Fruit fly (Drosophila melanogaster): ENCODE measurements around the gene CG3386.

Gene CG3386

DNA sequence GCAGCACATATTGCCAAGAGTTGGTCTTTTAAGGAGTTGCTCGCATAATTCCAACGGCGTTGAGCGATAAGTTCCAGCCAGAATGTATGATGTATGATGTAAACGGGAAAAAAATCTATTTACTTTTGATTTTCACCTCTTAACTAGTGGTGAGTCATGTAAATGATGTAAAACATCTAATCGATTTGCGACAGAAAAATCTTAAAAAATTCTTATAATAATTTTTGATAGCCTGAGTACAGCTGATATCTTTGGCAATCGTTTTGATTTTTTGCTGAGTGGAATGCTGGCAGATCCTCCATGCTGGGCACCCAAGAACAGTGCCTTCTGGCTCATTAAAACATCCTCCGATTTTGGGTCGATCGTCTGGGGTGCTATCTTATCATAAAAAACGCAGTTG, 15.7 kb downstream of the CG3386 start:
- no peak for TF ChIP-seq CG13204 (GFP tag; optimal IDR thresholded peaks at IDR 0.05)
- TF ChIP-seq CG10348 (GFP tag; IDR thresholded peaks at IDR 0.05), result no peak
- no peak for TF ChIP-seq Pif1B (GFP tag; optimal IDR thresholded peaks at IDR 0.05)
- peak; percentile 7 for TF ChIP-seq CG15710 (tag; optimal IDR thresholded peaks at IDR 0.05)
- TF ChIP-seq CG17806 (tag; optimal IDR thresholded peaks at IDR 0.05), result peak; percentile 30
- peak; percentile 54 for TF ChIP-seq CG9948 (tag; optimal IDR thresholded peaks at IDR 0.05)
- TF ChIP-seq CG14655 (GFP tag; optimal IDR thresholded peaks at IDR 0.05), result no peak
- TF ChIP-seq gl (tag; optimal IDR thresholded peaks at IDR 0.05), result no peak
- TF ChIP-seq CG4496 (GFP tag; IDR thresholded peaks at IDR 0.05), result no peak
- TF ChIP-seq CG8301 (tag; optimal IDR thresholded peaks at IDR 0.05), result no peak
- no peak for TF ChIP-seq CG12605 (GFP tag; IDR thresholded peaks at IDR 0.05)
- TF ChIP-seq Ets98B (GFP tag; IDR thresholded peaks at IDR 0.05), result no peak
- no peak for TF ChIP-seq rn (GFP tag; IDR thresholded peaks at IDR 0.05)
- TF ChIP-seq CG32121 (GFP tag; IDR thresholded peaks at IDR 0.05), result no peak
- peak; percentile 49 for TF ChIP-seq CG8159 (tag; optimal IDR thresholded peaks at IDR 0.05)
- no peak for TF ChIP-seq Pif1A (GFP tag; optimal IDR thresholded peaks at IDR 0.05)
- no peak for TF ChIP-seq D1 (tag; optimal IDR thresholded peaks at IDR 0.05)

dm6 chr3L:663880-664279, 18.4 kb downstream of the CG3386 start:
- TF ChIP-seq fd96Ca (GFP tag; IDR thresholded peaks at IDR 0.05) (peak; percentile 59; the same call in 2 of the 3 replicates), Pif1B (GFP tag; optimal IDR thresholded peaks at IDR 0.05) (peak; percentile 48), Snoo (tag; optimal IDR thresholded peaks at IDR 0.05) (peak; percentile 73), CG12605 (GFP tag; IDR thresholded peaks at IDR 0.05) (no peak), Ets98B (GFP tag; IDR thresholded peaks at IDR 0.05) (peak; percentile 24; the same call in 1 of the 2 replicates), D1 (tag; optimal IDR thresholded peaks at IDR 0.05) (no peak), CG13204 (GFP tag; optimal IDR thresholded peaks at IDR 0.05) (peak; percentile 29), EcR (GFP tag; optimal IDR thresholded peaks at IDR 0.05) (no peak), CG14655 (GFP tag; optimal IDR thresholded peaks at IDR 0.05) (peak; percentile 45), CG9948 (tag; optimal IDR thresholded peaks at IDR 0.05) (peak; percentile 34), Pif1A (GFP tag; optimal IDR thresholded peaks at IDR 0.05) (peak; percentile 58), gl (tag; optimal IDR thresholded peaks at IDR 0.05) (no peak), rn (GFP tag; IDR thresholded peaks at IDR 0.05) (no peak; the same call in 1 of the 2 replicates), CG15710 (tag; optimal IDR thresholded peaks at IDR 0.05) (peak; percentile 55), CG4496 (GFP tag; IDR thresholded peaks at IDR 0.05) (peak; percentile 72; the same call in 2 of the 3 replicates), CG10348 (GFP tag; IDR thresholded peaks at IDR 0.05) (no peak), CG8159 (tag; optimal IDR thresholded peaks at IDR 0.05) (peak; percentile 57), CG34367 (tag; optimal IDR thresholded peaks at IDR 0.05) (peak; percentile 49), CG32121 (GFP tag; IDR thresholded peaks at IDR 0.05) (no peak), CG17806 (tag; optimal IDR thresholded peaks at IDR 0.05) (peak; percentile 43), CG8301 (tag; optimal IDR thresholded peaks at IDR 0.05) (no peak)

DNA sequence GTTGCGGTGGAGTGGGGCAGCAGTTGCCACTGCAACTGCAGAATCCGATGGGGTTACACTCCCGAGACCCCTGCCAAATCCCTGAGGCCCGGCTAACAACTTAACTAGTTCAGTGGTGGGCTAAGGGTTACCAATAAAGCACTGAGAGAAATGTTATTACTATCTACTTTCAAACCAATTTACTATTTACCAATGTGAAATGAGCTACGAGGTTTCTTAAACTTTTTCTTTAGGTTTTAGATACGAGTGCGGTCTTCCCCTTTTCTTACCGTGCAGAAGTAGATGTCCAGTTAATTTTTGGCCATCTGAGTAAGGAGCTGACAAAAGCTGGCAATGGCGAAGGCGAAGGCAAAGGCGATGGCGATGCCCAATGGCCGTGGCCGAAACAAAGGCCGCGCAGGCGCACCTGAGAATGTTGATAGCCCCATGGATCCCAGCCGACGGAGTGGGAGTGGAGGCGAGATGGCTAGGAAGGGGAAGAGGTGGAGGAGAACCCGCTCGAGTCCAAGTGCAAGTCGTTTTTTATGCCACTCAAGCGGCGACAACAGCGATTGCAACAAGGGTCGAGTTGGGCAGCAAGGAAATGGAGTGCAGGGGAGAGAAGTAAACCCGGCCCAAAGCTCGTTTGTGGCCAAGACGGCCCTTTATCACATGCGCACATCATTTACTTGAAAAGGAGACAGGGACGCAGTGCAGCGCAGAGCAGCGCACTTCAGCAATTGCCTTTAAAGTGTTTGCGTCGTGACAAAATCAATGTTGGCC, 21.8 kb downstream of the CG3386 start:
- peak; percentile 62 for TF ChIP-seq Pif1B (GFP tag; optimal IDR thresholded peaks at IDR 0.05)
- peak; percentile 58 for TF ChIP-seq CG9948 (tag; optimal IDR thresholded peaks at IDR 0.05)
- TF ChIP-seq Snoo (tag; optimal IDR thresholded peaks at IDR 0.05), result peak; percentile 15
- TF ChIP-seq CG4496 (GFP tag; IDR thresholded peaks at IDR 0.05), result peak; percentile 53; the same call in 2 of the 3 replicates
- no peak for TF ChIP-seq CG10348 (GFP tag; IDR thresholded peaks at IDR 0.05)
- TF ChIP-seq Pif1A (GFP tag; optimal IDR thresholded peaks at IDR 0.05), result peak; percentile 53
- TF ChIP-seq CG13204 (GFP tag; optimal IDR thresholded peaks at IDR 0.05), result peak; percentile 73
- no peak for TF ChIP-seq Ets98B (GFP tag; IDR thresholded peaks at IDR 0.05)
- TF ChIP-seq CG32121 (GFP tag; IDR thresholded peaks at IDR 0.05), result no peak
- TF ChIP-seq fd96Ca (GFP tag; IDR thresholded peaks at IDR 0.05), result no peak
- 0 out of 2 replicates have a peak, but pooled peaks have one; percentile 6 for TF ChIP-seq rn (GFP tag; IDR thresholded peaks at IDR 0.05)
- TF ChIP-seq EcR (GFP tag; optimal IDR thresholded peaks at IDR 0.05), result peak; percentile 44
- TF ChIP-seq CG12605 (GFP tag; IDR thresholded peaks at IDR 0.05), result no peak
- peak; percentile 65 for TF ChIP-seq CG14655 (GFP tag; optimal IDR thresholded peaks at IDR 0.05)
- peak; percentile 70 for TF ChIP-seq CG8159 (tag; optimal IDR thresholded peaks at IDR 0.05)
- peak; percentile 66 for TF ChIP-seq CG34367 (tag; optimal IDR thresholded peaks at IDR 0.05)
- TF ChIP-seq CG15710 (tag; optimal IDR thresholded peaks at IDR 0.05), result peak; percentile 72
- TF ChIP-seq D1 (tag; optimal IDR thresholded peaks at IDR 0.05), result peak; percentile 4
- peak; percentile 74 for TF ChIP-seq CG17806 (tag; optimal IDR thresholded peaks at IDR 0.05)
- peak; percentile 44 for TF ChIP-seq gl (tag; optimal IDR thresholded peaks at IDR 0.05)
- peak; percentile 37 for TF ChIP-seq CG8301 (tag; optimal IDR thresholded peaks at IDR 0.05)

- peak; percentile 36; the same call in 1 of the 2 replicates for TF ChIP-seq CG12605 (GFP tag; IDR thresholded peaks at IDR 0.05)
- no peak for TF ChIP-seq Pif1A (GFP tag; optimal IDR thresholded peaks at IDR 0.05)
- TF ChIP-seq CG8159 (tag; optimal IDR thresholded peaks at IDR 0.05), result no peak
- no peak for TF ChIP-seq gl (tag; optimal IDR thresholded peaks at IDR 0.05)
- TF ChIP-seq fd96Ca (GFP tag; IDR thresholded peaks at IDR 0.05), result 0 out of 3 replicates have a peak, but pooled peaks have one; percentile 32
- TF ChIP-seq CG8301 (tag; optimal IDR thresholded peaks at IDR 0.05), result peak; percentile 54
- peak; percentile 26; the same call in 1 of the 2 replicates for TF ChIP-seq Ets98B (GFP tag; IDR thresholded peaks at IDR 0.05)
- TF ChIP-seq Snoo (tag; optimal IDR thresholded peaks at IDR 0.05), result no peak
- TF ChIP-seq rn (GFP tag; IDR thresholded peaks at IDR 0.05), result no peak
- no peak for TF ChIP-seq CG10348 (GFP tag; IDR thresholded peaks at IDR 0.05)
- TF ChIP-seq CG34367 (tag; optimal IDR thresholded peaks at IDR 0.05), result no peak
- peak; percentile 39 for TF ChIP-seq CG14655 (GFP tag; optimal IDR thresholded peaks at IDR 0.05)
- no peak for TF ChIP-seq D1 (tag; optimal IDR thresholded peaks at IDR 0.05)
- peak; percentile 39 for TF ChIP-seq CG9948 (tag; optimal IDR thresholded peaks at IDR 0.05)
- no peak for TF ChIP-seq CG13204 (GFP tag; optimal IDR thresholded peaks at IDR 0.05)
- TF ChIP-seq CG4496 (GFP tag; IDR thresholded peaks at IDR 0.05), result peak; percentile 68; the same call in 2 of the 3 replicates
- peak; percentile 18 for TF ChIP-seq CG17806 (tag; optimal IDR thresholded peaks at IDR 0.05)
- TF ChIP-seq EcR (GFP tag; optimal IDR thresholded peaks at IDR 0.05), result no peak
- TF ChIP-seq CG15710 (tag; optimal IDR thresholded peaks at IDR 0.05), result no peak
- peak; percentile 39; the same call in 1 of the 2 replicates for TF ChIP-seq CG32121 (GFP tag; IDR thresholded peaks at IDR 0.05)
- TF ChIP-seq Pif1B (GFP tag; optimal IDR thresholded peaks at IDR 0.05), result peak; percentile 20
These were observed 24.0 kb downstream of the CG3386 start for dm6 chr3L:658279-658678.
